Worm (Caenorhabditis elegans) whole organism, L3 larva: ENCODE data around the gene srd-30.

Experiments used
- ceh-82 ChIP-seq: fragments of 150-350 bp; optimal IDR thresholded peaks from 2 replicates; lab custom pipeline; 2014; ENCODE audit warnings: missing biosample characterization, missing genetic modification characterization
- fkh-10 ChIP-seq: sonication (generic microtip); optimal IDR thresholded peaks from 2 replicates; lab custom pipeline; 2017; ENCODE audit warnings: missing biosample characterization, missing genetic modification reagents, missing genetic modification characterization
- hmg-11 ChIP-seq: sonication (generic microtip); optimal IDR thresholded peaks from 2 replicates; lab custom pipeline; 2016; ENCODE audit warnings: missing genetic modification characterization, missing compliant biosample characterization
- mml-1 ChIP-seq: fragments of 150-350 bp; sonication (generic microtip); optimal IDR thresholded peaks from 3 replicates; lab custom pipeline; 2014; ENCODE audit warnings: missing biosample characterization, missing genetic modification characterization
- nhr-11 ChIP-seq: fragments of 150-350 bp; optimal IDR thresholded peaks from 2 replicates; lab custom pipeline; 2014; ENCODE audit warnings: missing biosample characterization, missing genetic modification characterization
- nhr-12 ChIP-seq: fragments of 150-350 bp; optimal IDR thresholded peaks from 2 replicates; lab custom pipeline; 2014; ENCODE audit warnings: missing biosample characterization, missing genetic modification characterization
- nhr-28 ChIP-seq: fragments of 150-350 bp; optimal IDR thresholded peaks from 2 replicates; lab custom pipeline; 2014; ENCODE audit warnings: missing biosample characterization, missing genetic modification characterization
- skn-1 ChIP-seq: fragments of 150-350 bp; optimal IDR thresholded peaks from 2 replicates; lab custom pipeline; 2014; ENCODE audit warnings: missing biosample characterization, missing genetic modification characterization
- snpc-4 ChIP-seq: fragments of 150-350 bp; optimal IDR thresholded peaks from 2 replicates; lab custom pipeline; 2014; ENCODE audit warnings: missing biosample characterization, missing genetic modification characterization
- unc-39 ChIP-seq: sonication (generic microtip); optimal IDR thresholded peaks from 4 replicates; lab custom pipeline; 2017; ENCODE audit warnings: missing biosample characterization, missing genetic modification characterization
- unc-62 ChIP-seq: fragments of 150-350 bp; sonication (generic microtip); optimal IDR thresholded peaks from 4 replicates; lab custom pipeline; 2014; ENCODE audit warnings: missing biosample characterization, missing genetic modification reagents, missing genetic modification characterization
- zag-1 ChIP-seq: fragments of 150-350 bp; optimal IDR thresholded peaks from 2 replicates; lab custom pipeline; 2014; ENCODE audit warnings: missing biosample characterization, missing genetic modification characterization

- TF ChIP-seq unc-62 (GFP tag; lab: Kevin White, UChicago) = no peak
- no peak for TF ChIP-seq skn-1 (tag; lab: Kevin White, UChicago)
- no peak for TF ChIP-seq nhr-11
- TF ChIP-seq hmg-11 (tag; lab: Kevin White, UChicago) = peak; percentile 46
- TF ChIP-seq zag-1 (tag; lab: Kevin White, UChicago) = no peak
- no peak for TF ChIP-seq nhr-28 (tag; lab: Kevin White, UChicago)
- no peak for TF ChIP-seq mml-1 (tag; lab: Kevin White, UChicago)
- TF ChIP-seq fkh-10 (GFP tag; lab: Kevin White, UChicago) = no peak
- no peak for TF ChIP-seq nhr-12 (tag; lab: Kevin White, UChicago)
- no peak for TF ChIP-seq ceh-82 (tag; lab: Kevin White, UChicago)
- TF ChIP-seq snpc-4 (tag; lab: Kevin White, UChicago) = peak; percentile 45
- TF ChIP-seq unc-39 (tag; lab: Kevin White, UChicago) = no peak
Measured at ce11 chrV:7580378-7580777, 49.2 kb upstream of the srd-30 start, which contains the start of gene ets-6.
